Worm (Caenorhabditis elegans) whole organism, L3 larva: Measurements from ENCODE around the gene F14D7.8.

ENCODE experiments used
- ama-1 ChIP-seq: fragments of 150-350 bp; optimal IDR thresholded peaks from 2 replicates; lab custom pipeline; 2018
- eor-1 ChIP-seq, 2 experiments: fragments of 150-350 bp; optimal IDR thresholded peaks; 2 replicates each; lab custom pipeline; 2014 to 2018; ENCODE audit warnings: missing biosample characterization in 2 of 2, missing genetic modification characterization in 2 of 2
- fos-1 ChIP-seq: fragments of 150-350 bp; optimal IDR thresholded peaks from 2 replicates; lab custom pipeline; 2014; ENCODE audit warnings: missing biosample characterization, missing genetic modification characterization
- jun-1 ChIP-seq: fragments of 150-350 bp; optimal IDR thresholded peaks from 2 replicates; lab custom pipeline; 2014; ENCODE audit warnings: missing biosample characterization, missing genetic modification reagents, missing genetic modification characterization

DNA sequence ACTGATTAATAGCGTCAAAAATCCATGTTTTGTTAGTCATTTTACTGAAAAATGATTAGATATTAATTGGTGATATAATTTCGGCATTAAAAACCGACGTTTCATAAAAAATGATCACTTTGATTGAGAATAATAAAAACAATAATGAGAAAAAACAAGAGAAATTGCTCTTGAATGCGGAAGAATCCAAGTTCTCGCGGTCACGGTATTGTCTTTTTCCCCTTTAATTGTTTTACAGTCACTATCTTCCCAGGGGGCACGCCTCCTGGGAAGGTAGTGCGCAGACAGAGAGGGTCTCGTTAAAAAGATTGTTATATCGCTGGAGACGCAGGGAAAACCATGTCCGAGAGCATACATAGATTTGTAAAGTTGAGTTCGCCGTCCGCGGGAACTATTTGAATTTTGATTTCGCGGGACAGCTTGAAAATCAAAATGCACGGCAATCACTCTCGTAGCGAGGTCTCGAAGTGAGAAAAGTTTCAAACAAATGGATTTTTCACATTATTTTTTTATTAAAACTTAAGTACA lies 18.9 kb downstream of the F14D7.8 start, which contains the start of gene F14D7.2:
- TF ChIP-seq eor-1 (tag; optimal IDR thresholded peaks at IDR 0.05; lab: Kevin White, UChicago) = no peak
- TF ChIP-seq ama-1 (lab: Kevin White, UChicago) = no peak
- no peak for TF ChIP-seq jun-1 (tag; lab: Kevin White, UChicago)
- no peak for TF ChIP-seq fos-1
